Fruit fly (Drosophila melanogaster) whole organism, embryonic: ENCODE results near the gene Sse.

Source experiments
- Abd-B ChIP-seq: fragments of 200-800 bp; sonication (Bioruptor generic); optimal IDR thresholded peaks from 2 replicates; lab custom pipeline; 2018; ENCODE audit warnings: missing biosample characterization, mild to moderate bottlenecking, missing genetic modification characterization, moderate library complexity
- Blimp-1 ChIP-seq: fragments of 200-800 bp; sonication (Bioruptor generic); optimal IDR thresholded peaks from 3 replicates; lab custom pipeline; 2018; ENCODE audit warnings: missing biosample characterization, missing genetic modification characterization, mild to moderate bottlenecking, moderate library complexity, missing genetic modification reagents
- CG10431 ChIP-seq: fragments of 200-800 bp; sonication (Bioruptor generic); optimal IDR thresholded peaks from 3 replicates; lab custom pipeline; 2018; ENCODE audit warnings: missing biosample characterization, mild to moderate bottlenecking, missing genetic modification characterization
- CG12769 ChIP-seq: fragments of 200-800 bp; sonication (Bioruptor generic); optimal IDR thresholded peaks from 2 replicates; lab custom pipeline; 2019; ENCODE audit warnings: missing biosample characterization, mild to moderate bottlenecking, missing genetic modification characterization, moderate library complexity
- CG13296 ChIP-seq: fragments of 200-800 bp; sonication (Bioruptor generic); optimal IDR thresholded peaks from 3 replicates; lab custom pipeline; 2018; ENCODE audit warnings: missing biosample characterization, mild to moderate bottlenecking, missing genetic modification characterization
- CG13624 ChIP-seq: fragments of 200-800 bp; sonication (Bioruptor generic); optimal IDR thresholded peaks from 2 replicates; lab custom pipeline; 2016; ENCODE audit warnings: missing biosample characterization, missing genetic modification characterization
- CG2199 ChIP-seq: fragments of 200-800 bp; sonication (Bioruptor generic); IDR thresholded peaks from 3 replicates; pipeline ENCODE4 v1.3.6; 2022; ENCODE audit warnings: missing biosample characterization, missing genetic modification characterization
- CG33557 ChIP-seq: fragments of 200-800 bp; sonication (Bioruptor generic); optimal IDR thresholded peaks from 2 replicates; lab custom pipeline; 2019; ENCODE audit warnings: missing biosample characterization, mild to moderate bottlenecking, missing genetic modification characterization, moderate library complexity
- CG34224 ChIP-seq: fragments of 200-800 bp; sonication (Bioruptor generic); IDR thresholded peaks from 3 replicates; pipeline ENCODE4 v1.3.6; 2022; ENCODE audit warnings: missing biosample characterization, missing genetic modification characterization; ENCODE audit not compliant: partially characterized antibody
- CG3847 ChIP-seq: fragments of 200-800 bp; sonication (Bioruptor generic); IDR thresholded peaks from 2 replicates; pipeline ENCODE4 v1.3.6; 2022; ENCODE audit warnings: missing biosample characterization, missing genetic modification characterization
- CG4360 ChIP-seq: fragments of 200-800 bp; sonication (Bioruptor generic); IDR thresholded peaks from 2 replicates; pipeline ENCODE4 v1.3.6; 2022; ENCODE audit warnings: missing biosample characterization, missing genetic modification characterization
- CG7556 ChIP-seq: fragments of 200-800 bp; sonication (Bioruptor generic); optimal IDR thresholded peaks from 2 replicates; lab custom pipeline; 2017; ENCODE audit warnings: missing biosample characterization, mild to moderate bottlenecking, missing genetic modification characterization
- CG7963 ChIP-seq: fragments of 200-800 bp; sonication (Bioruptor generic); IDR thresholded peaks from 3 replicates; pipeline ENCODE4 v1.3.6; 2022; ENCODE audit warnings: missing biosample characterization, missing genetic modification characterization; ENCODE audit not compliant: partially characterized antibody
- CG8281 ChIP-seq: fragments of 200-800 bp; sonication (Bioruptor generic); optimal IDR thresholded peaks from 2 replicates; lab custom pipeline; 2018; ENCODE audit warnings: missing biosample characterization, mild to moderate bottlenecking, missing genetic modification characterization, moderate library complexity
- CG8290 ChIP-seq, 3 experiments: fragments of 200-800 bp; sonication (Bioruptor generic); optimal IDR thresholded peaks; 2 replicates each; lab custom pipeline; 2016 to 2019; ENCODE audit warnings: missing biosample characterization in 3 of 3, missing genetic modification characterization in 3 of 3, mild to moderate bottlenecking in 2 of 3, moderate library complexity in 1 of 3
- CG8765 ChIP-seq: fragments of 200-800 bp; sonication (Bioruptor generic); IDR thresholded peaks from 2 replicates; pipeline ENCODE4 v1.3.6; 2022; ENCODE audit warnings: missing biosample characterization, missing genetic modification characterization
- Deaf1 ChIP-seq: fragments of 200-800 bp; optimal IDR thresholded peaks from 3 replicates; lab custom pipeline; 2019; ENCODE audit warnings: missing biosample characterization, mild to moderate bottlenecking, missing genetic modification characterization, moderate library complexity
- Doc2 ChIP-seq: fragments of 200-800 bp; sonication (Bioruptor generic); IDR thresholded peaks from 2 replicates; pipeline ENCODE4 v1.3.6; 2022; ENCODE audit warnings: missing biosample characterization, missing genetic modification characterization
- Ets65A ChIP-seq: fragments of 200-800 bp; sonication (Bioruptor generic); peaks from one replicate; lab custom pipeline; 2016; ENCODE audit warnings: missing biosample characterization, missing genetic modification characterization
- Nf-YB ChIP-seq: fragments of 200-800 bp; sonication (Bioruptor generic); optimal IDR thresholded peaks from 3 replicates; lab custom pipeline; 2019; ENCODE audit warnings: missing biosample characterization, mild to moderate bottlenecking, missing genetic modification characterization, moderate library complexity
- Trl ChIP-seq, 3 experiments: fragments of >200 bp in 2 of 3; fragments of 200-800 bp in 1 of 3; sonication (Bioruptor generic) in 1 of 3; optimal IDR thresholded peaks; 2 replicates in 1 of 3; 3 replicates in 2 of 3; lab custom pipeline; 2016 to 2017; ENCODE audit warnings: missing biosample characterization in 1 of 3, missing genetic modification characterization in 1 of 3
- abd-A ChIP-seq: fragments of 200-800 bp; sonication (Bioruptor generic); optimal IDR thresholded peaks from 3 replicates; lab custom pipeline; 2019; ENCODE audit warnings: missing biosample characterization, mild to moderate bottlenecking, missing genetic modification characterization, moderate library complexity
- cad ChIP-seq: fragments of >200 bp; optimal IDR thresholded peaks from 2 replicates; lab custom pipeline; 2017; ENCODE audit warnings: missing biosample characterization, missing genetic modification characterization
- chinmo ChIP-seq: fragments of 200-800 bp; sonication (Bioruptor generic); IDR thresholded peaks from 4 replicates; pipeline ENCODE4 v1.3.6; 2022; ENCODE audit warnings: missing biosample characterization, missing genetic modification characterization; ENCODE audit not compliant: partially characterized antibody
- crol ChIP-seq: fragments of 200-800 bp; sonication (Bioruptor generic); IDR thresholded peaks from 2 replicates; pipeline ENCODE4 v1.3.6; 2022; ENCODE audit warnings: missing biosample characterization, missing genetic modification characterization
- dmrt99B ChIP-seq: fragments of 200-800 bp; sonication (Bioruptor generic); optimal IDR thresholded peaks from 2 replicates; lab custom pipeline; 2018; ENCODE audit warnings: missing biosample characterization, mild to moderate bottlenecking, missing genetic modification characterization, moderate library complexity
- exex ChIP-seq: fragments of 200-800 bp; sonication (Bioruptor generic); optimal IDR thresholded peaks from 4 replicates; lab custom pipeline; 2018; ENCODE audit warnings: missing biosample characterization, mild to moderate bottlenecking, missing genetic modification characterization, moderate library complexity
- fd64A ChIP-seq: fragments of 200-800 bp; sonication (Bioruptor generic); optimal IDR thresholded peaks from 3 replicates; lab custom pipeline; 2018; ENCODE audit warnings: missing biosample characterization, mild to moderate bottlenecking, missing genetic modification characterization
- ken ChIP-seq: fragments of 200-800 bp; sonication (Bioruptor generic); IDR thresholded peaks from 3 replicates; pipeline ENCODE4 v1.3.6; 2022; ENCODE audit warnings: missing biosample characterization, missing genetic modification characterization
- kni ChIP-seq: fragments of 200-800 bp; sonication (Bioruptor generic); optimal IDR thresholded peaks from 3 replicates; lab custom pipeline; 2017; ENCODE audit warnings: mild to moderate bottlenecking, missing biosample characterization, missing genetic modification reagents, missing genetic modification characterization
- pros ChIP-seq: fragments of 200-800 bp; sonication (Bioruptor generic); optimal IDR thresholded peaks from 3 replicates; lab custom pipeline; 2019; ENCODE audit warnings: missing biosample characterization, mild to moderate bottlenecking, missing genetic modification characterization, moderate library complexity
- rib ChIP-seq: fragments of 200-800 bp; sonication (Bioruptor generic); IDR thresholded peaks from 2 replicates; pipeline ENCODE4 v1.3.6; 2022; ENCODE audit warnings: missing biosample characterization, missing genetic modification characterization
- sd ChIP-seq: fragments of 200-800 bp; sonication (Bioruptor generic); optimal IDR thresholded peaks from 3 replicates; lab custom pipeline; 2018; ENCODE audit warnings: missing biosample characterization, mild to moderate bottlenecking, missing genetic modification characterization, moderate library complexity
- slp2 ChIP-seq: fragments of 200-800 bp; sonication (Bioruptor generic); optimal IDR thresholded peaks from 2 replicates; lab custom pipeline; 2016; ENCODE audit warnings: missing biosample characterization, missing genetic modification characterization
- sqz ChIP-seq: fragments of 200-800 bp; sonication (Bioruptor generic); optimal IDR thresholded peaks from 3 replicates; lab custom pipeline; 2018; ENCODE audit warnings: missing biosample characterization, mild to moderate bottlenecking, missing genetic modification characterization
- tll ChIP-seq, 2 experiments: fragments of 200-800 bp in 1 of 2; fragments of >200 bp in 1 of 2; sonication (Bioruptor generic) in 1 of 2; optimal IDR thresholded peaks; 2 replicates each; lab custom pipeline; 2017 to 2019; ENCODE audit warnings: missing biosample characterization in 2 of 2, missing genetic modification characterization in 2 of 2, mild to moderate bottlenecking in 1 of 2, moderate library complexity in 1 of 2
- vvl ChIP-seq: fragments of 200-800 bp; sonication (Bioruptor generic); IDR thresholded peaks from 2 replicates; pipeline ENCODE4 v1.3.6; 2022; ENCODE audit warnings: missing biosample characterization, missing genetic modification characterization
- z ChIP-seq: fragments of 200-800 bp; sonication (Bioruptor generic); IDR thresholded peaks from 3 replicates; pipeline ENCODE4 v1.3.6; 2022; ENCODE audit warnings: missing biosample characterization, missing genetic modification characterization
- zen ChIP-seq: fragments of 200-800 bp; sonication (Bioruptor generic); optimal IDR thresholded peaks from 3 replicates; lab custom pipeline; 2018; ENCODE audit warnings: missing biosample characterization, mild to moderate bottlenecking, missing genetic modification characterization, moderate library complexity

Gene Sse

dm6 chr3L:5621908-5622307 is 40.1 kb downstream of the Sse start:
- TF ChIP-seq CG8281 (tag; lab: Kevin White, UChicago) (no peak), CG4360 (GFP tag; lab: Robert Waterston, UW) (peak; percentile 61), Blimp-1 (GFP tag; lab: Kevin White, UChicago) (peak; percentile 100), CG13296 (GFP tag; lab: Kevin White, UChicago) (no peak), CG3847 (GFP tag; lab: Robert Waterston, UW) (no peak), chinmo (GFP tag; lab: Robert Waterston, UW) (peak; percentile 90; the same call in 2 of the 4 replicates), Deaf1 (peak; percentile 55), CG10431 (GFP tag; lab: Kevin White, UChicago) (no peak), pros (peak; percentile 22), CG8290 (GFP tag; optimal IDR thresholded peaks at IDR 0.05; lab: Kevin White, UChicago) (no peak), CG8290 (tag; optimal IDR thresholded peaks at IDR 0.05; lab: Kevin White, UChicago) (no peak), CG33557 (peak; percentile 75), slp2 (GFP tag; lab: Kevin White, UChicago) (no peak), CG8765 (GFP tag; lab: Robert Waterston, UW) (no peak), zen (no peak), CG34224 (GFP tag; lab: Robert Waterston, UW) (no peak), CG12769 (tag; lab: Kevin White, UChicago) (peak; percentile 1), Trl (optimal IDR thresholded peaks at IDR 0.05; lab: Kevin White, UChicago) (peak in 1 of 2 experiments; percentile 5), Trl (GFP tag; optimal IDR thresholded peaks at IDR 0.05; lab: Kevin White, UChicago) (no peak), exex (tag; lab: Kevin White, UChicago) (no peak), ken (GFP tag; lab: Robert Waterston, UW) (no peak), Nf-YB (GFP tag; lab: Kevin White, UChicago) (no peak), kni (peak; percentile 96), z (GFP tag; lab: Robert Waterston, UW) (peak; percentile 45; the same call in 1 of the 3 replicates), sqz (GFP tag; lab: Kevin White, UChicago) (peak; percentile 81), crol (GFP tag; lab: Robert Waterston, UW) (peak; percentile 48; the same call in 1 of the 2 replicates), CG2199 (0 out of 3 replicates have a peak, but pooled peaks have one; percentile 32), rib (peak; percentile 48; the same call in 1 of the 2 replicates), vvl (GFP tag; lab: Robert Waterston, UW) (peak; percentile 25; the same call in 1 of the 2 replicates), Abd-B (GFP tag; lab: Kevin White, UChicago) (peak; percentile 43), sd (peak; percentile 15), abd-A (tag; lab: Kevin White, UChicago) (peak; percentile 62)
- TF ChIP-seq, all 482 proteins: peak for 18

DNA sequence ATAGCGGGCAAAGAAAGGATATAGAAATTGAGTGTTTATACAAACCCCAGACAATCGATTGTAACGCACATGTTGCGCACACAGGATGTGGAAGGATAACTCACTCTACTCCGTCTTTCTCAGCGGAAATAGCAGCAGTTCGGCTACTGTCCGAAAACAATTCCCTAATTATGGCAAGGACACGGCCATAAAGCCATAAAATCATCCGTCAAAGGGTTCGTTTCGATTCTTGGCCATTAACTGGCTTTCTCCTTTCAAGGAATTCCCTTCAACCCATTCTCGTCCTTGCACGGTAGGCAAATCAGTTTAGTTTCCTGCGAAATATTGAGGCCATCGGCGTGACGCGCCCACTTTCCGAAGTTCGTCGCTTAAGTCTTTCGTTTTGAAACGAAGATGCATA is 40.5 kb downstream of the Sse start:
- TF ChIP-seq fd64A (GFP tag; lab: Kevin White, UChicago) (no peak), CG7963 (no peak), cad (peak; percentile 96), CG13624 (no peak), dmrt99B (tag; lab: Kevin White, UChicago) (no peak), Ets65A (GFP tag; lab: Kevin White, UChicago) (peak; percentile 47), Doc2 (GFP tag; lab: Robert Waterston, UW) (no peak), CG7556 (GFP tag; lab: Kevin White, UChicago) (no peak), tll (GFP tag; optimal IDR thresholded peaks at IDR 0.05; lab: Kevin White, UChicago) (peak in 1 of 2 experiments; percentile 83), zen (peak; percentile 67)
